Worm (Caenorhabditis elegans) whole organism, mixed stage, embryonic: ENCODE data around the gene F22B5.10.

Experiments used
- cnd-1 ChIP-seq: fragments of 200-800 bp; sonication (Bioruptor generic); optimal IDR thresholded peaks from 2 replicates; lab custom pipeline; 2018; ENCODE audit warnings: mild to moderate bottlenecking, missing genetic modification characterization, missing compliant biosample characterization
- drap-1 ChIP-seq: fragments of 200-800 bp; sonication (Bioruptor generic); optimal IDR thresholded peaks from 3 replicates; lab custom pipeline; 2018; ENCODE audit warnings: mild to moderate bottlenecking, missing genetic modification characterization, missing compliant biosample characterization
- ham-2 ChIP-seq: fragments of 200-800 bp; sonication (Bioruptor generic); optimal IDR thresholded peaks from 2 replicates; lab custom pipeline; 2018; ENCODE audit warnings: mild to moderate bottlenecking, missing genetic modification characterization, missing compliant biosample characterization
- pha-4 ChIP-seq: fragments of 150-350 bp; optimal IDR thresholded peaks from 2 replicates; lab custom pipeline; 2018; ENCODE audit warnings: missing biosample characterization, missing genetic modification reagents, missing genetic modification characterization
- snpc-4 ChIP-seq: fragments of 150-350 bp; optimal IDR thresholded peaks from 2 replicates; lab custom pipeline; 2014; ENCODE audit warnings: missing biosample characterization, missing genetic modification characterization
- ztf-11 ChIP-seq: fragments of 150-350 bp; optimal IDR thresholded peaks from 2 replicates; lab custom pipeline; 2014; ENCODE audit warnings: missing biosample characterization, missing genetic modification characterization

- no peak for TF ChIP-seq pha-4 (tag; lab: Kevin White, UChicago)
- TF ChIP-seq cnd-1 (tag; lab: Kevin White, UChicago), result no peak
- TF ChIP-seq snpc-4 (tag; lab: Kevin White, UChicago), result no peak
- no peak for TF ChIP-seq ham-2 (GFP tag; lab: Kevin White, UChicago)
- no peak for TF ChIP-seq ztf-11
- no peak for TF ChIP-seq drap-1 (GFP tag; lab: Kevin White, UChicago)
Measured at ce11 chrII:8437035-8437434, 29.9 kb upstream of the F22B5.10 start, which contains the start of gene acp-3.
